Worm (Caenorhabditis elegans) whole organism, L4/young adult: Measurements from ENCODE around the gene kcnl-3.

Experiments used
- dao-5 ChIP-seq: sonication (generic microtip); optimal IDR thresholded peaks from 2 replicates; lab custom pipeline; 2016; ENCODE audit warnings: missing genotype, missing genetic modification characterization, moderate library complexity, missing compliant biosample characterization
- him-1 ChIP-seq: sonication (generic microtip); optimal IDR thresholded peaks from 2 replicates; lab custom pipeline; 2016; ENCODE audit warnings: missing genotype, missing genetic modification reagents, missing genetic modification characterization, missing compliant biosample characterization

ce11 chrX:5344287-5344686 lies 42.4 kb upstream of the kcnl-3 start, which contains the start of gene C26B9.1:
- TF ChIP-seq him-1 (tag; lab: Kevin White, UChicago) (no peak), dao-5 (tag; lab: Kevin White, UChicago) (no peak)
